Fruit fly (Drosophila melanogaster) whole organism, embryonic: ENCODE results near the gene tral.
A peak's percentile ranks its signal among the peaks of the same experiment; 100 is the strongest.

ENCODE experiments used
- Adf1 ChIP-seq: fragments of 200-800 bp; sonication (Bioruptor generic); IDR thresholded peaks from 2 replicates; pipeline ENCODE4 v1.3.6; 2022; ENCODE audit warnings: missing biosample characterization, missing genetic modification characterization
- Asciz ChIP-seq: fragments of 200-800 bp; sonication (Bioruptor generic); optimal IDR thresholded peaks from 2 replicates; lab custom pipeline; 2017; ENCODE audit warnings: missing biosample characterization, mild to moderate bottlenecking, missing genetic modification characterization, missing genetic modification reagents
- Atf3 ChIP-seq: fragments of 200-800 bp; sonication (Bioruptor generic); optimal IDR thresholded peaks from 3 replicates; lab custom pipeline; 2016; ENCODE audit warnings: missing biosample characterization, missing genetic modification characterization
- B-H2 ChIP-seq: fragments of 200-800 bp; sonication (Bioruptor generic); optimal IDR thresholded peaks from 2 replicates; lab custom pipeline; 2018; ENCODE audit warnings: missing biosample characterization, mild to moderate bottlenecking, missing genetic modification characterization
- Bdp1 ChIP-seq: fragments of 200-800 bp; sonication (Bioruptor generic); optimal IDR thresholded peaks from 3 replicates; lab custom pipeline; 2016; ENCODE audit warnings: missing biosample characterization, missing genetic modification characterization
- CG10147 ChIP-seq: fragments of 200-800 bp; sonication (Bioruptor generic); optimal IDR thresholded peaks from 2 replicates; lab custom pipeline; 2019; ENCODE audit warnings: missing biosample characterization, mild to moderate bottlenecking, missing genetic modification characterization, moderate library complexity
- CG10321 ChIP-seq: fragments of 200-800 bp; sonication (Bioruptor generic); IDR thresholded peaks from 2 replicates; pipeline ENCODE4 v1.3.6; 2022; ENCODE audit warnings: missing biosample characterization, missing genetic modification characterization
- CG11723 ChIP-seq: fragments of 200-800 bp; sonication (Bioruptor generic); optimal IDR thresholded peaks from 2 replicates; lab custom pipeline; 2017; ENCODE audit warnings: missing biosample characterization, mild to moderate bottlenecking, missing genetic modification characterization
- CG12769 ChIP-seq: fragments of 200-800 bp; sonication (Bioruptor generic); optimal IDR thresholded peaks from 2 replicates; lab custom pipeline; 2019; ENCODE audit warnings: missing biosample characterization, mild to moderate bottlenecking, missing genetic modification characterization, moderate library complexity
- CG14710 ChIP-seq: fragments of 200-800 bp; sonication (Bioruptor generic); optimal IDR thresholded peaks from 3 replicates; lab custom pipeline; 2019; ENCODE audit warnings: missing biosample characterization, mild to moderate bottlenecking, missing genetic modification characterization, moderate library complexity
- CG15073 ChIP-seq: fragments of 200-800 bp; sonication (Bioruptor generic); optimal IDR thresholded peaks from 2 replicates; lab custom pipeline; 2016; ENCODE audit warnings: missing biosample characterization, missing genetic modification characterization
- CG2129 ChIP-seq: fragments of 200-800 bp; sonication (Bioruptor generic); IDR thresholded peaks from 2 replicates; pipeline ENCODE4 v1.3.6; 2022; ENCODE audit warnings: missing biosample characterization, missing genetic modification characterization; ENCODE audit not compliant: partially characterized antibody
- CG32772 ChIP-seq: fragments of 200-800 bp; sonication (Bioruptor generic); IDR thresholded peaks from 2 replicates; pipeline ENCODE4 v1.3.6; 2022; ENCODE audit warnings: missing biosample characterization, missing genetic modification characterization
- CG34224 ChIP-seq: fragments of 200-800 bp; sonication (Bioruptor generic); IDR thresholded peaks from 3 replicates; pipeline ENCODE4 v1.3.6; 2022; ENCODE audit warnings: missing biosample characterization, missing genetic modification characterization; ENCODE audit not compliant: partially characterized antibody
- CG42726 ChIP-seq: fragments of 200-800 bp; sonication (Bioruptor generic); IDR thresholded peaks from 2 replicates; pipeline ENCODE4 v1.3.6; 2022; ENCODE audit warnings: missing biosample characterization, missing genetic modification characterization; ENCODE audit not compliant: partially characterized antibody
- CG4404 ChIP-seq: fragments of 200-800 bp; sonication (Bioruptor generic); IDR thresholded peaks from 2 replicates; pipeline ENCODE4 v1.3.6; 2022; ENCODE audit warnings: missing biosample characterization, missing genetic modification characterization
- CG7928 ChIP-seq: fragments of 200-800 bp; sonication (Bioruptor generic); optimal IDR thresholded peaks from 2 replicates; lab custom pipeline; 2017; ENCODE audit warnings: missing biosample characterization, mild to moderate bottlenecking, missing genetic modification characterization
- CG8924 ChIP-seq: fragments of 200-800 bp; optimal IDR thresholded peaks from 3 replicates; lab custom pipeline; 2019; ENCODE audit warnings: missing biosample characterization, mild to moderate bottlenecking, missing genetic modification characterization, moderate library complexity
- CG9797 ChIP-seq: fragments of 200-800 bp; sonication (Bioruptor generic); optimal IDR thresholded peaks from 3 replicates; lab custom pipeline; 2018; ENCODE audit warnings: missing biosample characterization, mild to moderate bottlenecking, missing genetic modification characterization
- Camta ChIP-seq: fragments of 200-800 bp; sonication (Bioruptor generic); optimal IDR thresholded peaks from 2 replicates; lab custom pipeline; 2016; ENCODE audit warnings: missing biosample characterization, missing genetic modification characterization
- CrebB ChIP-seq: fragments of 200-800 bp; sonication (Bioruptor generic); optimal IDR thresholded peaks from 3 replicates; lab custom pipeline; 2018; ENCODE audit warnings: missing biosample characterization, mild to moderate bottlenecking, missing genetic modification characterization
- Dad ChIP-seq: fragments of 200-800 bp; sonication (Bioruptor generic); optimal IDR thresholded peaks from 3 replicates; lab custom pipeline; 2016; ENCODE audit warnings: missing biosample characterization, missing genetic modification characterization
- Eip74EF ChIP-seq, 2 experiments: fragments of 200-800 bp in 1 of 2; fragments of >200 bp in 1 of 2; sonication (Bioruptor generic) in 1 of 2; optimal IDR thresholded peaks; 2 replicates each; lab custom pipeline; 2017 to 2019; ENCODE audit warnings: missing biosample characterization in 2 of 2, missing genetic modification characterization in 2 of 2, mild to moderate bottlenecking in 1 of 2, moderate library complexity in 1 of 2
- Ets97D ChIP-seq: fragments of 200-800 bp; sonication (Bioruptor generic); optimal IDR thresholded peaks from 3 replicates; lab custom pipeline; 2016; ENCODE audit warnings: missing biosample characterization, missing genetic modification characterization
- MESR4 ChIP-seq: fragments of 200-800 bp; sonication (Bioruptor generic); optimal IDR thresholded peaks from 2 replicates; lab custom pipeline; 2018; ENCODE audit warnings: missing biosample characterization, mild to moderate bottlenecking, missing genetic modification characterization, moderate library complexity
- Meics ChIP-seq: fragments of 200-800 bp; sonication (Bioruptor generic); optimal IDR thresholded peaks from 2 replicates; lab custom pipeline; 2017; ENCODE audit warnings: missing biosample characterization, mild to moderate bottlenecking, missing genetic modification characterization
- NC2α ChIP-seq: fragments of 200-800 bp; sonication (Bioruptor generic); optimal IDR thresholded peaks from 2 replicates; lab custom pipeline; 2016; ENCODE audit warnings: missing biosample characterization, missing genetic modification characterization
- Optix ChIP-seq: fragments of 200-800 bp; sonication (Bioruptor generic); IDR thresholded peaks from 3 replicates; pipeline ENCODE4 v1.3.6; 2022; ENCODE audit warnings: missing biosample characterization, missing genetic modification characterization
- Xrp1 ChIP-seq: fragments of 200-800 bp; sonication (Bioruptor generic); IDR thresholded peaks from 2 replicates; pipeline ENCODE4 v1.3.6; 2022; ENCODE audit warnings: missing biosample characterization, missing genetic modification characterization
- ara ChIP-seq: fragments of 200-800 bp; sonication (Bioruptor generic); IDR thresholded peaks from 2 replicates; pipeline ENCODE4 v1.3.6; 2022; ENCODE audit warnings: missing biosample characterization, missing genetic modification characterization
- ato ChIP-seq: fragments of 200-800 bp; sonication (Bioruptor generic); IDR thresholded peaks from 2 replicates; pipeline ENCODE4 v1.3.6; 2022; ENCODE audit warnings: missing biosample characterization, missing genetic modification characterization; ENCODE audit not compliant: partially characterized antibody
- az2 ChIP-seq: fragments of 200-800 bp; sonication (Bioruptor generic); optimal IDR thresholded peaks from 3 replicates; lab custom pipeline; 2016; ENCODE audit warnings: missing biosample characterization, missing genetic modification characterization
- chif ChIP-seq, 2 experiments: fragments of 200-800 bp; sonication (Bioruptor generic); optimal IDR thresholded peaks; 3 replicates each; lab custom pipeline; 2016; ENCODE audit warnings: missing biosample characterization in 2 of 2, missing genetic modification characterization in 2 of 2
- chn ChIP-seq: fragments of 200-800 bp; sonication (Bioruptor generic); optimal IDR thresholded peaks from 2 replicates; lab custom pipeline; 2016; ENCODE audit warnings: missing biosample characterization, missing genetic modification characterization
- gcm ChIP-seq: fragments of 200-800 bp; sonication (Bioruptor generic); optimal IDR thresholded peaks from 2 replicates; lab custom pipeline; 2019; ENCODE audit warnings: missing biosample characterization, mild to moderate bottlenecking, missing genetic modification characterization, moderate library complexity
- otp ChIP-seq: fragments of 200-800 bp; sonication (Bioruptor generic); IDR thresholded peaks from 3 replicates; pipeline ENCODE4, ENCODE4 v1.3.6; 2022; ENCODE audit warnings: missing biosample characterization, missing genetic modification characterization
- peb ChIP-seq: fragments of 200-800 bp; sonication (Bioruptor generic); IDR thresholded peaks from 2 replicates; pipeline ENCODE4 v1.3.6; 2022; ENCODE audit warnings: missing biosample characterization, missing genetic modification characterization
- phol ChIP-seq: fragments of 200-800 bp; sonication (Bioruptor generic); optimal IDR thresholded peaks from 3 replicates; lab custom pipeline; 2018; ENCODE audit warnings: missing biosample characterization, mild to moderate bottlenecking, missing genetic modification characterization, moderate library complexity
- pum ChIP-seq: fragments of 200-800 bp; sonication (Bioruptor generic); optimal IDR thresholded peaks from 2 replicates; lab custom pipeline; 2016; ENCODE audit warnings: missing biosample characterization, missing genetic modification characterization
- sens ChIP-seq: fragments of 200-800 bp; sonication (Bioruptor generic); peaks from one replicate; lab custom pipeline; 2016; ENCODE audit warnings: missing biosample characterization, missing genetic modification characterization
- slp2 ChIP-seq: fragments of 200-800 bp; sonication (Bioruptor generic); optimal IDR thresholded peaks from 2 replicates; lab custom pipeline; 2016; ENCODE audit warnings: missing biosample characterization, missing genetic modification characterization
- twi ChIP-seq: fragments of 200-800 bp; optimal IDR thresholded peaks from 2 replicates; lab custom pipeline; 2019; ENCODE audit warnings: missing biosample characterization, mild to moderate bottlenecking, missing genetic modification characterization, moderate library complexity
- usp ChIP-seq: fragments of >200 bp; optimal IDR thresholded peaks from 2 replicates; lab custom pipeline; 2017; ENCODE audit warnings: missing biosample characterization, missing genetic modification characterization

tral gene

DNA sequence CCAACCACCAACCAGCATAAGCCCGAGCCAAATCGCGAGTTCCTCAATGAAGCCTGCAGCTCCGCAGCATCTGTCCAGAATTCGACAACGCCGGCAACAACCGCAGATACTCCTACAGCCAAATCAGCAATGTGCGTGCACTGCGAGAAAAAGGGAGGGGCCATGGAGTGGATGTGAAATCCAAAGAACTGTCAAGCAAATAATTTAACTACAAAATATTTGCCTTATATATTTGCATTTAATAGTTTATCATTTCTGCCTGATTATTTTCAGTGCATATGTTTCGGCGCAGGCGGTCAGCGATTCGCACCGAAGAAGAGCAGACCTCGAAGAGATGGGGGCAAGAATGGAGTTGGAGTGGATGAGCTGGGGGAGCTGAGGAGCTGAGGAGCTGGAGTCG lies 36.8 kb downstream of the tral start (continued):
- TF ChIP-seq CG4404 (GFP tag; lab: Robert Waterston, UW) (0 out of 2 replicates have a peak, but pooled peaks have one; percentile 36), B-H2 (GFP tag; lab: Kevin White, UChicago) (no peak), CG12769 (tag; lab: Kevin White, UChicago) (no peak), Meics (GFP tag; lab: Kevin White, UChicago) (no peak), CG10147 (GFP tag; lab: Kevin White, UChicago) (no peak), otp (GFP tag; lab: Robert Waterston, UW) (0 out of 3 replicates have a peak, but pooled peaks have one; percentile 53), Eip74EF (GFP tag; optimal IDR thresholded peaks at IDR 0.05; lab: Kevin White, UChicago) (no peak), Bdp1 (GFP tag; lab: Kevin White, UChicago) (no peak), CG42726 (GFP tag; lab: Robert Waterston, UW) (no peak), Atf3 (GFP tag; lab: Kevin White, UChicago) (no peak), ara (peak; percentile 62; the same call in 1 of the 2 replicates), Xrp1 (peak; percentile 42; the same call in 1 of the 2 replicates), Dad (GFP tag; lab: Kevin White, UChicago) (no peak), NC2α (GFP tag; lab: Kevin White, UChicago) (no peak), CrebB (tag; lab: Kevin White, UChicago) (no peak), pum (GFP tag; lab: Kevin White, UChicago) (no peak), CG15073 (GFP tag; lab: Kevin White, UChicago) (no peak), CG7928 (GFP tag; lab: Kevin White, UChicago) (no peak), CG9797 (no peak), CG10321 (GFP tag; lab: Robert Waterston, UW) (no peak), Optix (GFP tag; lab: Robert Waterston, UW) (peak; percentile 36; the same call in 1 of the 3 replicates), CG11723 (GFP tag; lab: Kevin White, UChicago) (no peak), gcm (GFP tag; lab: Kevin White, UChicago) (no peak), Adf1 (GFP tag; lab: Robert Waterston, UW) (no peak), CG32772 (GFP tag; lab: Robert Waterston, UW) (peak; percentile 42; the same call in 1 of the 2 replicates)

dm6 chr3L:12557736-12558135 lies 42.9 kb downstream of the tral start:
- peak; percentile 41 for TF ChIP-seq sens
- peak; percentile 15 for TF ChIP-seq phol
- TF ChIP-seq CG14710 (tag; lab: Kevin White, UChicago), result peak; percentile 1
- TF ChIP-seq Asciz, result no peak

DNA sequence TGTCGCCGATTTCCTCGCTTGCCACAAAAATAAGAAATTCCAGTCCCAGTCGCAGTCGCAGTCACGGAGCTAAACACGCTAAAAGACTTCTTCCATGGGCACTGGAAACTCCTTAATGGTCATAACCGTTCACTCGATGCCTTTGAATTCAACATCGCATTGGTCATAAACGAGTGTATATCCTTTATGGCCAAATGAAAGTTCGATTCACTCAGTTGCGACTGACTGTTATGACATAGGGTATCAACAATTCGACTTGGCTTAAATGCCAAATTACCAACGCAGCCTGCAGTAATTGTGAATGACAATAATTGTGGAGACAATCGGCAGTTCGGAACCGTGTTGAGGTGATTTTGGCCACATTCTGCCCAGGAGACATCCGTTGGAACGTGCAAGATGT lies 44.4 kb downstream of the tral start:
- TF ChIP-seq ato (no peak), CG15073 (GFP tag; lab: Kevin White, UChicago) (no peak), pum (GFP tag; lab: Kevin White, UChicago) (no peak), chn (GFP tag; lab: Kevin White, UChicago) (no peak), slp2 (no peak), usp (GFP tag; lab: Kevin White, UChicago) (no peak), MESR4 (GFP tag; lab: Kevin White, UChicago) (no peak), az2 (no peak), twi (tag; lab: Kevin White, UChicago) (no peak), CG8924 (tag; lab: Kevin White, UChicago) (no peak), Camta (GFP tag; lab: Kevin White, UChicago) (no peak), CG34224 (GFP tag; lab: Robert Waterston, UW) (no peak), Ets97D (GFP tag; lab: Kevin White, UChicago) (no peak), chif (GFP tag; optimal IDR thresholded peaks at IDR 0.05; lab: Kevin White, UChicago) (no peak), CG2129 (GFP tag; lab: Robert Waterston, UW) (no peak), peb (no peak)
